Worm (Caenorhabditis elegans) whole organism, L4/young adult: Measurements from ENCODE around the gene nhr-60.
A peak's percentile ranks its signal among the peaks of the same experiment; 100 is the strongest.

Experiments
- dao-5 ChIP-seq: sonication (generic microtip); optimal IDR thresholded peaks from 2 replicates; lab custom pipeline; 2016; ENCODE audit warnings: missing genotype, missing genetic modification characterization, moderate library complexity, missing compliant biosample characterization
- him-1 ChIP-seq: sonication (generic microtip); optimal IDR thresholded peaks from 2 replicates; lab custom pipeline; 2016; ENCODE audit warnings: missing genotype, missing genetic modification reagents, missing genetic modification characterization, missing compliant biosample characterization

DNA sequence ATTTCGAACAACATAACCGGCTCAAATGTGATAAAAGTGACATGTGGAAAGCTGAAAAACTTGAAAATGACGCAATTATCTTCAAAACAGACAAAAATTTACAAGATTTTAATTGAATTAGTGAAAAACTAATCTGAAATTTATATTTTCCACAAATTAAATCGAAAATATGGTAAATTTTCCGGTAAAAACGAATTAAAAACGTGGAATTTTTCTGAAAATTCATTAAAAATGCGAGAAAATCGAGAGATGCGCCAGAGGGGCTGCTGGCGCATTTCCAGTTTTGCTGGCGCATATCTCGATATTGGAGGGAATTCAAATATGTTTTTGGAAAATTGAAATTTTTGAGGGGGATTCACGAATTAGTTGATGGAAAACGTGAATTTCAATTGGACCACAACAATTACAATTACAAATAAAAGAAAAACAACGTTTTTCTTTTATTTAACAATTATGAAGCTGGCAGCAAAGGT lies 6.9 kb downstream of the nhr-60 start, which contains the start of the genes haf-3 and F57A10.2:
- TF ChIP-seq him-1 (tag; lab: Kevin White, UChicago), result peak; percentile 47
- no peak for TF ChIP-seq dao-5 (tag; lab: Kevin White, UChicago)
